Worm (Caenorhabditis elegans): Measurements from ENCODE around the gene plr-1.

DNA sequence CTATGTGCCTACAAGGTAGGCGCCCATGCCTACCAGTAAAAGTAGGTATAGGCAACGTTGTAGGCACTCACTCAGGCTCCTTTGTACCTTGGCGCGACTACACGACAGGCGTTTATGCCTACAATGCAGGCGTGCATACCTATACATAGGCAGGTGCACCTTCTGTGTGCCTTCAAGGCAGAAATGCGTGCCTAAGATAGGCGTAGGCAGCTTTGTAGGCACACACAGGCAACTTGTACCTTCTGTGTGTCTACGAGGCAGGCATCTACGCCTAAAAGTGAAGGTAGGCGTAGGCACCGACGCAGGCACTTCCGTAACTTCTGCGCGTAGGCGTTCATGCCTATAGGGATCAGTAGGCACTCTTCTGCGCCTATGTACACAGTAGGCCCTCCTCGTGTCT lies 48.9 kb downstream of the plr-1 start:
- TF ChIP-seq dpl-1 (GFP tag; optimal IDR thresholded peaks at IDR 0.05) (no peak), sdz-12 (GFP tag; optimal IDR thresholded peaks at IDR 0.05) (no peak), ces-1 (GFP tag; optimal IDR thresholded peaks at IDR 0.05) (no peak), unc-62 (GFP tag; optimal IDR thresholded peaks at IDR 0.05 in 1 of 2) (no peak), unc-62 (tag; optimal IDR thresholded peaks at IDR 0.05) (no peak), aly-2 (tag; optimal IDR thresholded peaks at IDR 0.05) (no peak), nhr-111 (GFP tag; optimal IDR thresholded peaks at IDR 0.05) (no peak), nhr-237 (tag; optimal IDR thresholded peaks at IDR 0.05) (no peak)
